Fruit fly (Drosophila melanogaster) whole organism, pupa: ENCODE data around the gene Gr98d.

Experiments used
- CG14655 ChIP-seq: fragments of 200-800 bp; sonication (Bioruptor generic); optimal IDR thresholded peaks from 3 replicates; lab custom pipeline; 2017; ENCODE audit warnings: mild to moderate bottlenecking, missing biosample characterization, missing genetic modification reagents, missing genetic modification characterization
- CG15710 ChIP-seq: fragments of 200-800 bp; sonication (Bioruptor generic); optimal IDR thresholded peaks from 2 replicates; lab custom pipeline; 2018; ENCODE audit warnings: missing biosample characterization, mild to moderate bottlenecking, missing genetic modification characterization, moderate library complexity
- CG34367 ChIP-seq: fragments of 200-800 bp; sonication (Bioruptor generic); optimal IDR thresholded peaks from 2 replicates; lab custom pipeline; 2018; ENCODE audit warnings: missing biosample characterization, mild to moderate bottlenecking, missing genetic modification characterization
- CG8159 ChIP-seq: fragments of 200-800 bp; sonication (Bioruptor generic); optimal IDR thresholded peaks from 3 replicates; lab custom pipeline; 2018; ENCODE audit warnings: missing biosample characterization, mild to moderate bottlenecking, missing genetic modification characterization, moderate library complexity
- CG9948 ChIP-seq: fragments of 200-800 bp; sonication (Bioruptor generic); optimal IDR thresholded peaks from 2 replicates; lab custom pipeline; 2018; ENCODE audit warnings: missing biosample characterization, mild to moderate bottlenecking, missing genetic modification characterization, moderate library complexity
- D1 ChIP-seq: fragments of 200-800 bp; sonication (Bioruptor generic); optimal IDR thresholded peaks from 2 replicates; lab custom pipeline; 2018; ENCODE audit warnings: missing biosample characterization, mild to moderate bottlenecking, missing genetic modification characterization, moderate library complexity
- EcR ChIP-seq: fragments of 200-800 bp; sonication (Bioruptor generic); optimal IDR thresholded peaks from 3 replicates; lab custom pipeline; 2019; ENCODE audit warnings: missing biosample characterization, missing genetic modification characterization, mild to moderate bottlenecking, moderate library complexity, missing genetic modification reagents
- Ets98B ChIP-seq: fragments of 200-800 bp; sonication (Bioruptor generic); IDR thresholded peaks from 2 replicates; pipeline ENCODE4 v1.3.6; 2022; ENCODE audit warnings: missing biosample characterization, missing genetic modification characterization
- Pif1A ChIP-seq: fragments of 200-800 bp; sonication (Bioruptor generic); optimal IDR thresholded peaks from 3 replicates; lab custom pipeline; 2016; ENCODE audit warnings: missing biosample characterization, missing genetic modification characterization
- Pif1B ChIP-seq: fragments of 200-800 bp; sonication (Bioruptor generic); optimal IDR thresholded peaks from 3 replicates; lab custom pipeline; 2016; ENCODE audit warnings: missing biosample characterization, missing genetic modification characterization
- Snoo ChIP-seq: fragments of 200-800 bp; sonication (Bioruptor generic); optimal IDR thresholded peaks from 3 replicates; lab custom pipeline; 2017; ENCODE audit warnings: missing biosample characterization, mild to moderate bottlenecking, missing genetic modification characterization, inconsistent platforms
- fd96Ca ChIP-seq: fragments of 200-800 bp; sonication (Bioruptor generic); IDR thresholded peaks from 3 replicates; pipeline ENCODE4 v1.3.6; 2022; ENCODE audit warnings: missing biosample characterization, missing genetic modification characterization
- gl ChIP-seq: fragments of 200-800 bp; sonication (Bioruptor generic); optimal IDR thresholded peaks from 2 replicates; lab custom pipeline; 2018; ENCODE audit warnings: missing biosample characterization, mild to moderate bottlenecking, missing genetic modification characterization

- TF ChIP-seq gl = no peak
- no peak for TF ChIP-seq Pif1A (GFP tag; lab: Kevin White, UChicago)
- TF ChIP-seq Snoo (tag; lab: Kevin White, UChicago) = no peak
- TF ChIP-seq D1 (tag; lab: Kevin White, UChicago) = no peak
- no peak for TF ChIP-seq CG8159 (tag; lab: Kevin White, UChicago)
- no peak for TF ChIP-seq CG15710 (tag; lab: Kevin White, UChicago)
- TF ChIP-seq fd96Ca (GFP tag; lab: Robert Waterston, UW) = no peak
- no peak for TF ChIP-seq CG9948 (tag; lab: Kevin White, UChicago)
- no peak for TF ChIP-seq EcR (GFP tag; lab: Kevin White, UChicago)
- TF ChIP-seq CG34367 (tag; lab: Kevin White, UChicago) = no peak
- no peak for TF ChIP-seq Pif1B (GFP tag; lab: Kevin White, UChicago)
- no peak for TF ChIP-seq CG14655
- no peak for TF ChIP-seq Ets98B (GFP tag; lab: Robert Waterston, UW)
Measured at dm6 chr3R:27520415-27520916, 25.4 kb upstream of the Gr98d start, which contains the start of gene CG12885.
